Fruit fly (Drosophila melanogaster): Measurements from ENCODE around the gene mew.
A peak's percentile ranks its signal among the peaks of the same experiment; 100 is the strongest.

Gene mew

DNA sequence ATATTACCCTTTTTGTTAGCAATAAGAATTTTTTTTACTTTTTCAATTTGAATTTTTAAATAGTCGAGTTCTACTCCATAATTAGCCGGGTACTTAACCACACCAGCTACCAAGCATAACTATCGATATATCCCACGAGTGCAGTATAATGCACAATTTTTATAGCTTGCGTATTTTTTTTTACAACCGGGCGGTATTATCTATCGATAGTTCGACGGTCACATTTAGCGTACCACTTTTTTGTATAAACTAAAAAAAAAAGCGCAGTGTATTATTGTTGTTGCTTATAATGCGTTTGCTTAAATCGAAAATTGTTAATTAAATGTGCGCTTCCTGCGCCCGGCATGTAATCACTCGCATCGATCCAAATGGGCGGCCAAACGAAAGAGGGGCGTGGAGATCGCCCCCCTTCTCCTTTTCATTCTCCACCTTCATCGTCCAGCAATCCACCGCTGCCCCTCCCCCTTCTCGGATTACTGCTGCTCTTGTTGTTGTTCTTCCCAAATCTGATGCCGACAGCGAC lies 29.6 kb upstream of the mew start, which contains the start of gene Remo (continued):
- TF ChIP-seq Ravus (GFP tag; IDR thresholded peaks at IDR 0.05) (no peak), Ets97D (GFP tag; optimal IDR thresholded peaks at IDR 0.05) (peak; percentile 51), NFAT (GFP tag; IDR thresholded peaks at IDR 0.05) (no peak), D19A (tag; optimal IDR thresholded peaks at IDR 0.05) (no peak), E2f2 (GFP tag; IDR thresholded peaks at IDR 0.05) (peak; percentile 86), gem (tag; optimal IDR thresholded peaks at IDR 0.05) (no peak), Sry-δ (GFP tag; optimal IDR thresholded peaks at IDR 0.05) (peak; percentile 86), Doc2 (GFP tag; IDR thresholded peaks at IDR 0.05) (no peak), Hey (tag; optimal IDR thresholded peaks at IDR 0.05) (no peak), tap (tag; optimal IDR thresholded peaks at IDR 0.05) (no peak), chn (GFP tag; optimal IDR thresholded peaks at IDR 0.05) (no peak), CG30431 (GFP tag; optimal IDR thresholded peaks at IDR 0.05) (no peak), dmrt99B (tag; optimal IDR thresholded peaks at IDR 0.05) (no peak), Sry-β (GFP tag; optimal IDR thresholded peaks at IDR 0.05) (no peak), CG14710 (tag; optimal IDR thresholded peaks at IDR 0.05) (peak; percentile 55), jigr1 (GFP tag; IDR thresholded peaks at IDR 0.05) (no peak), bsh (GFP tag; optimal IDR thresholded peaks at IDR 0.05) (no peak), CG34376 (GFP tag; optimal IDR thresholded peaks at IDR 0.05) (no peak), zfh1 (GFP tag; IDR thresholded peaks at IDR 0.05) (no peak), ttk (GFP tag; IDR thresholded peaks at IDR 0.05) (no peak), Rx (GFP tag; IDR thresholded peaks at IDR 0.05) (no peak), Atf6 (GFP tag; IDR thresholded peaks at IDR 0.05) (no peak), hkb (optimal IDR thresholded peaks at IDR 0.05) (no peak), hkb (GFP tag; IDR thresholded peaks at IDR 0.05) (no peak), Jarid2 (GFP tag; optimal IDR thresholded peaks at IDR 0.05) (no peak), Side (GFP tag; optimal IDR thresholded peaks at IDR 0.05) (no peak), CG12219 (GFP tag; optimal IDR thresholded peaks at IDR 0.05) (no peak), hth (optimal IDR thresholded peaks at IDR 0.05) (no peak), emc (GFP tag; optimal IDR thresholded peaks at IDR 0.05) (no peak), CG17612 (GFP tag; IDR thresholded peaks at IDR 0.05) (no peak), Aef1 (GFP tag; IDR thresholded peaks at IDR 0.05) (peak; percentile 52; the same call in 2 of the 3 replicates), CoRest (tag; optimal IDR thresholded peaks at IDR 0.05) (peak; percentile 39), chinmo (GFP tag; IDR thresholded peaks at IDR 0.05; ENCODE audit: partially characterized antibody) (peak; percentile 84; the same call in 3 of the 4 replicates), CG3838 (GFP tag; optimal IDR thresholded peaks at IDR 0.05) (no peak), MBD-R2 (GFP tag; IDR thresholded peaks at IDR 0.05) (peak; percentile 52; the same call in 1 of the 2 replicates), dpn (GFP tag; optimal IDR thresholded peaks at IDR 0.05) (no peak), CG17829 (tag; optimal IDR thresholded peaks at IDR 0.05) (no peak), CG17568 (GFP tag; optimal IDR thresholded peaks at IDR 0.05) (no peak), CG33213 (GFP tag; optimal IDR thresholded peaks at IDR 0.05) (peak; percentile 19), ems (GFP tag; optimal IDR thresholded peaks at IDR 0.05) (no peak), stwl (tag; optimal IDR thresholded peaks at IDR 0.05) (peak; percentile 32), CG30020 (tag; optimal IDR thresholded peaks at IDR 0.05) (no peak), CG7987 (GFP tag; optimal IDR thresholded peaks at IDR 0.05) (no peak), bcd (GFP tag; optimal IDR thresholded peaks at IDR 0.05) (peak; percentile 72), Dref (GFP tag; IDR thresholded peaks at IDR 0.05) (peak; percentile 87), CG18619 (GFP tag; optimal IDR thresholded peaks at IDR 0.05) (no peak), Med (GFP tag) (peak; percentile 44), ken (GFP tag; IDR thresholded peaks at IDR 0.05) (no peak), pan (optimal IDR thresholded peaks at IDR 0.05) (no peak), pan (GFP tag; optimal IDR thresholded peaks at IDR 0.05 in 1 of 2, IDR thresholded peaks at IDR 0.05 in 1 of 2) (no peak), CG3847 (GFP tag; IDR thresholded peaks at IDR 0.05) (peak; percentile 49; the same call in 1 of the 2 replicates), so (GFP tag; IDR thresholded peaks at IDR 0.05) (peak; percentile 66; the same call in 1 of the 3 replicates), CG6272 (GFP tag; IDR thresholded peaks at IDR 0.05) (no peak)
